Worm (Caenorhabditis elegans) whole organism, L4 larva: ENCODE results near the gene T14B4.3.

Experiments
- Y5F2A.4 ChIP-seq: fragments of 200-800 bp; sonication (Bioruptor generic); optimal IDR thresholded peaks from 2 replicates; lab custom pipeline; 2018; ENCODE audit warnings: mild to moderate bottlenecking, missing genetic modification characterization, missing compliant biosample characterization
- aly-2 ChIP-seq: sonication (generic microtip); optimal IDR thresholded peaks from 2 replicates; lab custom pipeline; 2018; ENCODE audit warnings: missing biosample characterization, missing genetic modification characterization
- ceh-28 ChIP-seq: fragments of 150-350 bp; optimal IDR thresholded peaks from 2 replicates; lab custom pipeline; 2014; ENCODE audit warnings: missing biosample characterization, missing genetic modification reagents, missing genetic modification characterization
- ceh-82 ChIP-seq: sonication (generic microtip); optimal IDR thresholded peaks from 2 replicates; lab custom pipeline; 2017; ENCODE audit warnings: missing biosample characterization, missing genetic modification characterization
- fkh-10 ChIP-seq: fragments of 150-350 bp; optimal IDR thresholded peaks from 2 replicates; lab custom pipeline; 2014; ENCODE audit warnings: missing biosample characterization, missing genetic modification reagents, missing genetic modification characterization
- fos-1 ChIP-seq: fragments of 150-350 bp; optimal IDR thresholded peaks from 2 replicates; lab custom pipeline; 2014; ENCODE audit warnings: missing biosample characterization, missing genetic modification characterization
- lin-39 ChIP-seq: fragments of 150-350 bp; optimal IDR thresholded peaks from 2 replicates; lab custom pipeline; 2014; ENCODE audit warnings: missing biosample characterization, missing genetic modification reagents, missing genetic modification characterization
- madf-5 ChIP-seq, 2 experiments: fragments of 200-800 bp; sonication (Bioruptor generic); IDR thresholded peaks; 2 replicates each; pipeline ENCODE4 v1.3.6; 2022; ENCODE audit warnings: missing compliant biosample characterization in 2 of 2, missing genetic modification characterization in 2 of 2
- mdl-1 ChIP-seq, 2 experiments: fragments of 150-350 bp in 1 of 2; sonication (generic microtip) in 1 of 2; optimal IDR thresholded peaks; 2 replicates each; lab custom pipeline; 2014 to 2017; ENCODE audit warnings: missing biosample characterization in 2 of 2, missing genetic modification characterization in 2 of 2
- nhr-11 ChIP-seq: fragments of 150-350 bp; optimal IDR thresholded peaks from 2 replicates; lab custom pipeline; 2014; ENCODE audit warnings: missing biosample characterization, missing genetic modification characterization
- snpc-4 ChIP-seq: fragments of 150-350 bp; optimal IDR thresholded peaks from 2 replicates; lab custom pipeline; 2014; ENCODE audit warnings: missing biosample characterization, missing genetic modification characterization
- unc-62 ChIP-seq, 3 experiments: fragments of 150-350 bp in 1 of 3; sonication (generic microtip); optimal IDR thresholded peaks in 2 of 3; peaks in 1 of 3; 1 replicate in 1 of 3; 2 replicates in 2 of 3; lab custom pipeline; 2014 to 2017; ENCODE audit warnings: missing biosample characterization in 3 of 3, missing genetic modification characterization in 3 of 3, missing genetic modification reagents in 3 of 3, missing genotype in 1 of 3
- zag-1 ChIP-seq: fragments of 150-350 bp; optimal IDR thresholded peaks from 2 replicates; lab custom pipeline; 2014; ENCODE audit warnings: missing biosample characterization, missing genetic modification characterization
- zfp-2 ChIP-seq: sonication (generic microtip); optimal IDR thresholded peaks from 2 replicates; lab custom pipeline; 2016; ENCODE audit warnings: mild to moderate bottlenecking, missing genetic modification characterization, missing compliant biosample characterization

ce11 chrII:6706552-6707091, 28.1 kb upstream of the T14B4.3 start:
- TF ChIP-seq zfp-2 (tag; lab: Kevin White, UChicago) (no peak), mdl-1 (tag; optimal IDR thresholded peaks at IDR 0.05; lab: Kevin White, UChicago) (no peak), nhr-11 (tag; lab: Kevin White, UChicago) (no peak), fkh-10 (peak; percentile 39), Y5F2A.4 (GFP tag; lab: Kevin White, UChicago) (no peak), fos-1 (tag; lab: Kevin White, UChicago) (no peak), zag-1 (tag; lab: Kevin White, UChicago) (no peak), unc-62 (GFP tag; optimal IDR thresholded peaks at IDR 0.05 in 1 of 2; lab: Kevin White, UChicago) (peak in 1 of 2 experiments; percentile 67), unc-62 (tag; optimal IDR thresholded peaks at IDR 0.05; lab: Kevin White, UChicago) (no peak), aly-2 (tag; lab: Kevin White, UChicago) (no peak), ceh-82 (tag; lab: Kevin White, UChicago) (no peak), lin-39 (tag; lab: Kevin White, UChicago) (no peak), madf-5 (GFP tag; IDR thresholded peaks at IDR 0.05; lab: Robert Waterston, UW) (no peak), snpc-4 (tag; lab: Kevin White, UChicago) (no peak), ceh-28 (no peak)
